Fruit fly (Drosophila melanogaster) whole organism, embryonic: ENCODE results near the gene Sgs5.

Experiments used
- Atf6 ChIP-seq: fragments of 200-800 bp; sonication (Bioruptor generic); IDR thresholded peaks from 2 replicates; pipeline ENCODE4 v1.3.6; 2022; ENCODE audit warnings: missing biosample characterization, missing genetic modification characterization
- Bgb ChIP-seq: fragments of 200-800 bp; sonication (Bioruptor generic); IDR thresholded peaks from 2 replicates; pipeline ENCODE4 v1.3.6; 2022; ENCODE audit warnings: missing biosample characterization, missing genetic modification characterization; ENCODE audit not compliant: partially characterized antibody
- CG10267 ChIP-seq: fragments of 200-800 bp; sonication (Bioruptor generic); optimal IDR thresholded peaks from 2 replicates; lab custom pipeline; 2018; ENCODE audit warnings: missing biosample characterization, mild to moderate bottlenecking, missing genetic modification characterization, moderate library complexity
- CG10431 ChIP-seq: fragments of 200-800 bp; sonication (Bioruptor generic); optimal IDR thresholded peaks from 3 replicates; lab custom pipeline; 2018; ENCODE audit warnings: missing biosample characterization, mild to moderate bottlenecking, missing genetic modification characterization
- CG11247 ChIP-seq: fragments of 200-800 bp; sonication (Bioruptor generic); IDR thresholded peaks from 2 replicates; pipeline ENCODE4 v1.3.6; 2022; ENCODE audit warnings: missing biosample characterization, missing genetic modification characterization
- CG11696 ChIP-seq: fragments of 200-800 bp; sonication (Bioruptor generic); IDR thresholded peaks from 2 replicates; pipeline ENCODE4 v1.3.6; 2022; ENCODE audit warnings: missing biosample characterization, missing genetic modification characterization
- CG14965 ChIP-seq: fragments of 200-800 bp; sonication (Bioruptor generic); optimal IDR thresholded peaks from 2 replicates; lab custom pipeline; 2016; ENCODE audit warnings: missing biosample characterization, missing genetic modification characterization, borderline replicate concordance
- CG15696 ChIP-seq: fragments of 200-800 bp; sonication (Bioruptor generic); optimal IDR thresholded peaks from 2 replicates; lab custom pipeline; 2019; ENCODE audit warnings: missing biosample characterization, mild to moderate bottlenecking, missing genetic modification characterization, moderate library complexity
- CG16813 ChIP-seq: fragments of 200-800 bp; sonication (Bioruptor generic); IDR thresholded peaks from 3 replicates; pipeline ENCODE4 v1.3.6; 2022; ENCODE audit warnings: missing biosample characterization, missing genetic modification characterization; ENCODE audit not compliant: partially characterized antibody
- CG17186 ChIP-seq: fragments of 200-800 bp; sonication (Bioruptor generic); optimal IDR thresholded peaks from 3 replicates; lab custom pipeline; 2017; ENCODE audit warnings: missing biosample characterization, missing genetic modification reagents, missing genetic modification characterization
- CG17612 ChIP-seq: fragments of 200-800 bp; sonication (Bioruptor generic); IDR thresholded peaks from 2 replicates; pipeline ENCODE4 v1.3.6; 2022; ENCODE audit warnings: missing biosample characterization, missing genetic modification characterization
- CG2712 ChIP-seq: fragments of 200-800 bp; optimal IDR thresholded peaks from 3 replicates; lab custom pipeline; 2019; ENCODE audit warnings: missing biosample characterization, mild to moderate bottlenecking, missing genetic modification characterization, moderate library complexity
- CG30431 ChIP-seq: fragments of 200-800 bp; sonication (Bioruptor generic); optimal IDR thresholded peaks from 2 replicates; lab custom pipeline; 2017; ENCODE audit warnings: missing biosample characterization, missing genetic modification characterization
- CG33557 ChIP-seq: fragments of 200-800 bp; sonication (Bioruptor generic); optimal IDR thresholded peaks from 2 replicates; lab custom pipeline; 2019; ENCODE audit warnings: missing biosample characterization, mild to moderate bottlenecking, missing genetic modification characterization, moderate library complexity
- CG34376 ChIP-seq: fragments of 200-800 bp; sonication (Bioruptor generic); optimal IDR thresholded peaks from 2 replicates; lab custom pipeline; 2018; ENCODE audit warnings: missing biosample characterization, mild to moderate bottlenecking, missing genetic modification characterization
- CG34422 ChIP-seq: fragments of 200-800 bp; sonication (Bioruptor generic); IDR thresholded peaks from 3 replicates; pipeline ENCODE4 v1.3.6; 2022; ENCODE audit warnings: missing biosample characterization, missing genetic modification characterization
- CG3995 ChIP-seq: fragments of 200-800 bp; sonication (Bioruptor generic); optimal IDR thresholded peaks from 3 replicates; lab custom pipeline; 2016; ENCODE audit warnings: missing biosample characterization, missing genetic modification characterization
- CG4360 ChIP-seq: fragments of 200-800 bp; sonication (Bioruptor generic); IDR thresholded peaks from 2 replicates; pipeline ENCODE4 v1.3.6; 2022; ENCODE audit warnings: missing biosample characterization, missing genetic modification characterization
- CG4617 ChIP-seq: fragments of 200-800 bp; sonication (Bioruptor generic); optimal IDR thresholded peaks from 3 replicates; lab custom pipeline; 2016; ENCODE audit warnings: missing biosample characterization, missing genetic modification characterization, borderline replicate concordance
- CG5953 ChIP-seq: fragments of 200-800 bp; sonication (Bioruptor generic); IDR thresholded peaks from 2 replicates; pipeline ENCODE4 v1.3.6; 2022; ENCODE audit warnings: missing biosample characterization, missing genetic modification characterization
- CG7987 ChIP-seq: fragments of 200-800 bp; sonication (Bioruptor generic); optimal IDR thresholded peaks from 2 replicates; lab custom pipeline; 2018; ENCODE audit warnings: missing biosample characterization, mild to moderate bottlenecking, missing genetic modification characterization, moderate library complexity
- CG8359 ChIP-seq: fragments of 200-800 bp; sonication (Bioruptor generic); optimal IDR thresholded peaks from 2 replicates; lab custom pipeline; 2017; ENCODE audit warnings: missing biosample characterization, mild to moderate bottlenecking, missing genetic modification characterization, borderline replicate concordance
- CG8765 ChIP-seq: fragments of 200-800 bp; sonication (Bioruptor generic); IDR thresholded peaks from 2 replicates; pipeline ENCODE4 v1.3.6; 2022; ENCODE audit warnings: missing biosample characterization, missing genetic modification characterization
- CG9437 ChIP-seq: fragments of 200-800 bp; sonication (Bioruptor generic); optimal IDR thresholded peaks from 2 replicates; lab custom pipeline; 2018; ENCODE audit warnings: missing biosample characterization, mild to moderate bottlenecking, missing genetic modification characterization
- Deaf1 ChIP-seq: fragments of 200-800 bp; optimal IDR thresholded peaks from 3 replicates; lab custom pipeline; 2019; ENCODE audit warnings: missing biosample characterization, mild to moderate bottlenecking, missing genetic modification characterization, moderate library complexity
- Doc3 ChIP-seq: fragments of 200-800 bp; sonication (Bioruptor generic); IDR thresholded peaks from 3 replicates; pipeline ENCODE4 v1.3.6; 2022; ENCODE audit warnings: missing biosample characterization, missing genetic modification characterization; ENCODE audit not compliant: partially characterized antibody
- Dp ChIP-seq: fragments of 200-800 bp; sonication (Bioruptor generic); optimal IDR thresholded peaks from 2 replicates; lab custom pipeline; 2018; ENCODE audit warnings: missing biosample characterization, mild to moderate bottlenecking, missing genetic modification characterization, moderate library complexity
- Dref ChIP-seq: fragments of 200-800 bp; sonication (Bioruptor generic); IDR thresholded peaks from 2 replicates; pipeline ENCODE4 v1.3.6; 2022; ENCODE audit warnings: missing biosample characterization, missing genetic modification characterization
- E2f2 ChIP-seq: fragments of 200-800 bp; sonication (Bioruptor generic); IDR thresholded peaks from 2 replicates; pipeline ENCODE4 v1.3.6; 2022; ENCODE audit warnings: missing biosample characterization, missing genetic modification characterization
- H2.0 ChIP-seq: fragments of 200-800 bp; sonication (Bioruptor generic); IDR thresholded peaks from 2 replicates; pipeline ENCODE4 v1.3.6; 2022; ENCODE audit warnings: missing biosample characterization, missing genetic modification characterization
- HmgZ ChIP-seq: fragments of 200-800 bp; sonication (Bioruptor generic); optimal IDR thresholded peaks from 2 replicates; lab custom pipeline; 2018; ENCODE audit warnings: missing biosample characterization, mild to moderate bottlenecking, missing genetic modification characterization
- Hmx ChIP-seq: fragments of 200-800 bp; sonication (Bioruptor generic); optimal IDR thresholded peaks from 2 replicates; lab custom pipeline; 2016; ENCODE audit warnings: missing biosample characterization, missing genetic modification characterization
- MESR4 ChIP-seq: fragments of 200-800 bp; sonication (Bioruptor generic); optimal IDR thresholded peaks from 2 replicates; lab custom pipeline; 2018; ENCODE audit warnings: missing biosample characterization, mild to moderate bottlenecking, missing genetic modification characterization, moderate library complexity
- MTF-1 ChIP-seq: fragments of 200-800 bp; sonication (Bioruptor generic); optimal IDR thresholded peaks from 2 replicates; lab custom pipeline; 2018; ENCODE audit warnings: missing biosample characterization, mild to moderate bottlenecking, missing genetic modification characterization, borderline replicate concordance
- Max ChIP-seq: fragments of 200-800 bp; sonication (Bioruptor generic); optimal IDR thresholded peaks from 2 replicates; lab custom pipeline; 2016; ENCODE audit warnings: missing biosample characterization, mild to moderate bottlenecking, missing genetic modification characterization
- NC2α ChIP-seq: fragments of 200-800 bp; sonication (Bioruptor generic); optimal IDR thresholded peaks from 2 replicates; lab custom pipeline; 2016; ENCODE audit warnings: missing biosample characterization, missing genetic modification characterization
- Tbp ChIP-seq: fragments of >200 bp; optimal IDR thresholded peaks from 2 replicates; lab custom pipeline; 2018; ENCODE audit warnings: missing biosample characterization, missing genetic modification characterization
- Xrp1 ChIP-seq: fragments of 200-800 bp; sonication (Bioruptor generic); IDR thresholded peaks from 2 replicates; pipeline ENCODE4 v1.3.6; 2022; ENCODE audit warnings: missing biosample characterization, missing genetic modification characterization
- ac ChIP-seq: fragments of 200-800 bp; sonication (Bioruptor generic); optimal IDR thresholded peaks from 3 replicates; lab custom pipeline; 2017; ENCODE audit warnings: missing biosample characterization, mild to moderate bottlenecking, missing genetic modification characterization
- ap ChIP-seq: fragments of 200-800 bp; sonication (Bioruptor generic); IDR thresholded peaks from 2 replicates; pipeline ENCODE4 v1.3.6; 2022; ENCODE audit warnings: missing biosample characterization, missing genetic modification characterization
- bowl ChIP-seq: fragments of 200-800 bp; sonication (Bioruptor generic); IDR thresholded peaks from 2 replicates; pipeline ENCODE4 v1.3.6; 2022; ENCODE audit warnings: missing biosample characterization, missing genetic modification characterization
- gfzf ChIP-seq: fragments of 200-800 bp; sonication (Bioruptor generic); optimal IDR thresholded peaks from 2 replicates; lab custom pipeline; 2016; ENCODE audit warnings: missing biosample characterization, mild to moderate bottlenecking, missing genetic modification characterization, moderate library complexity
- gt ChIP-seq: fragments of 200-800 bp; sonication (Bioruptor generic); IDR thresholded peaks from 2 replicates; pipeline ENCODE4 v1.3.6; 2022; ENCODE audit warnings: missing biosample characterization, missing genetic modification characterization
- kay ChIP-seq: fragments of 200-800 bp; sonication (Bioruptor generic); optimal IDR thresholded peaks from 2 replicates; lab custom pipeline; 2016; ENCODE audit warnings: missing biosample characterization, missing genetic modification characterization
- rib ChIP-seq: fragments of 200-800 bp; sonication (Bioruptor generic); IDR thresholded peaks from 2 replicates; pipeline ENCODE4 v1.3.6; 2022; ENCODE audit warnings: missing biosample characterization, missing genetic modification characterization
- scrt ChIP-seq: fragments of 200-800 bp; sonication (Bioruptor generic); optimal IDR thresholded peaks from 2 replicates; lab custom pipeline; 2018; ENCODE audit warnings: missing biosample characterization, mild to moderate bottlenecking, missing genetic modification characterization, moderate library complexity
- sens ChIP-seq: fragments of 200-800 bp; sonication (Bioruptor generic); peaks from one replicate; lab custom pipeline; 2016; ENCODE audit warnings: missing biosample characterization, missing genetic modification characterization
- stwl ChIP-seq: fragments of 200-800 bp; sonication (Bioruptor generic); optimal IDR thresholded peaks from 3 replicates; lab custom pipeline; 2018; ENCODE audit warnings: missing biosample characterization, mild to moderate bottlenecking, missing genetic modification characterization, moderate library complexity
- vfl ChIP-seq: fragments of 200-800 bp; sonication (Bioruptor generic); optimal IDR thresholded peaks from 2 replicates; lab custom pipeline; 2016; ENCODE audit warnings: missing biosample characterization, missing genetic modification characterization
- z ChIP-seq: fragments of 200-800 bp; sonication (Bioruptor generic); IDR thresholded peaks from 3 replicates; pipeline ENCODE4 v1.3.6; 2022; ENCODE audit warnings: missing biosample characterization, missing genetic modification characterization
- zfh1 ChIP-seq: fragments of 200-800 bp; sonication (Bioruptor generic); IDR thresholded peaks from 3 replicates; pipeline ENCODE4 v1.3.6; 2022; ENCODE audit warnings: missing biosample characterization, missing genetic modification characterization

The Sgs5 gene

DNA sequence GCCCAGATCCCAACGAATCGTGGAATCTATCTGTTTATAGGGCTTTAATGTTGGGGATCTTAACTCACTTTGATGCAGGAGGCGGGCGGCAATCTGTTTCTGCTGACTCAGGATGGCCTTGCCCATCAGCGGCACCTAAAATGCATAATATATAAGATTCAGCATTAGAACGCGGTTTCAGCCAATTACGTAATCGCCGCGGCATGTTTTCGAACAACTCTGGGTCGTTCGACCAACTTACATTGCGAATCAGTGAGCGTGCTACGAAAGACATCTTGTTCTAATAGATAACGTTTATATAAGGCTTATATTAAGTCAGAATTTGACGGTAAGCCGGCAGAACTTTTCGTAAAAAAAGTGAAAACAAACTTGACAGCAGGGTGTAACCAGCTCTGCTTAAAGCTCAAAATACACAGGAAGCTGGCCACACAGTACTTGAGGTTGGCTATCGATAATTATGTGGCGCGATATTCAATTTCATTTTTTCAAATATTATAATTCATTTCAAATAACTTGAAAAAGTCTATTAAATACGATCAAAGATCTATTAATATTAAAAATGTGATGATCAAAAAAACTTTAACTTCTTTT lies 49.0 kb upstream of the Sgs5 start, which contains the start of gene Prx3 (continued):
- TF ChIP-seq Doc3 (0 out of 3 replicates have a peak, but pooled peaks have one; percentile 34), Tbp (GFP tag; lab: Kevin White, UChicago) (no peak), CG17186 (GFP tag; lab: Kevin White, UChicago) (no peak), CG10267 (tag; lab: Kevin White, UChicago) (peak; percentile 1), Deaf1 (tag; lab: Kevin White, UChicago) (no peak), CG8359 (no peak), MESR4 (GFP tag; lab: Kevin White, UChicago) (peak; percentile 46), CG9437 (GFP tag; lab: Kevin White, UChicago) (peak; percentile 23), kay (GFP tag; lab: Kevin White, UChicago) (no peak), ap (GFP tag; lab: Robert Waterston, UW) (no peak), CG2712 (tag; lab: Kevin White, UChicago) (no peak), stwl (tag; lab: Kevin White, UChicago) (peak; percentile 84), Atf6 (GFP tag; lab: Robert Waterston, UW) (no peak), ac (GFP tag; lab: Kevin White, UChicago) (no peak), CG10431 (GFP tag; lab: Kevin White, UChicago) (no peak), H2.0 (GFP tag; lab: Robert Waterston, UW) (no peak), CG8765 (GFP tag; lab: Robert Waterston, UW) (no peak), gfzf (GFP tag; lab: Kevin White, UChicago) (peak; percentile 78), CG14965 (no peak), Xrp1 (GFP tag; lab: Robert Waterston, UW) (no peak), CG16813 (GFP tag; lab: Robert Waterston, UW) (no peak), Bgb (GFP tag; lab: Robert Waterston, UW) (peak; percentile 50), CG4617 (GFP tag; lab: Kevin White, UChicago) (peak; percentile 11), MTF-1 (GFP tag; lab: Kevin White, UChicago) (no peak), Hmx (GFP tag; lab: Kevin White, UChicago) (no peak), zfh1 (GFP tag; lab: Robert Waterston, UW) (no peak), CG4360 (GFP tag; lab: Robert Waterston, UW) (no peak), CG7987 (GFP tag; lab: Kevin White, UChicago) (no peak), gt (no peak), rib (GFP tag; lab: Robert Waterston, UW) (no peak), vfl (no peak), CG3995 (GFP tag; lab: Kevin White, UChicago) (no peak), CG34422 (GFP tag; lab: Robert Waterston, UW) (peak; percentile 32; the same call in 1 of the 3 replicates), sens (GFP tag; lab: Kevin White, UChicago) (peak; percentile 27), z (GFP tag; lab: Robert Waterston, UW) (no peak), CG30431 (GFP tag; lab: Kevin White, UChicago) (no peak), Dref (GFP tag; lab: Robert Waterston, UW) (peak; percentile 76), NC2α (no peak), CG11247 (GFP tag; lab: Robert Waterston, UW) (no peak), CG17612 (GFP tag; lab: Robert Waterston, UW) (no peak), CG34376 (GFP tag; lab: Kevin White, UChicago) (no peak), E2f2 (GFP tag; lab: Robert Waterston, UW) (peak; percentile 96), HmgZ (tag; lab: Kevin White, UChicago) (peak; percentile 5), Dp (peak; percentile 92), CG11696 (GFP tag; lab: Robert Waterston, UW) (no peak), bowl (GFP tag; lab: Robert Waterston, UW) (no peak), CG33557 (no peak), CG5953 (GFP tag; lab: Robert Waterston, UW) (no peak), scrt (GFP tag; lab: Kevin White, UChicago) (no peak), Max (GFP tag; lab: Kevin White, UChicago) (no peak), CG15696 (no peak)
